Fruit fly (Drosophila melanogaster) whole organism, embryonic: ENCODE data around the gene osk.

ENCODE experiments used
- ATbp ChIP-seq: fragments of 200-800 bp; sonication (Bioruptor generic); optimal IDR thresholded peaks from 2 replicates; lab custom pipeline; 2017; ENCODE audit warnings: missing biosample characterization, mild to moderate bottlenecking, missing genetic modification characterization, missing genetic modification reagents
- Awh ChIP-seq: fragments of 200-800 bp; sonication (Bioruptor generic); IDR thresholded peaks from 2 replicates; pipeline ENCODE4, ENCODE4 v1.3.6; 2022; ENCODE audit warnings: missing biosample characterization, missing genetic modification characterization
- CG12744 ChIP-seq: fragments of 200-800 bp; sonication (Bioruptor generic); optimal IDR thresholded peaks from 2 replicates; lab custom pipeline; 2016; ENCODE audit warnings: missing biosample characterization, missing genetic modification characterization
- CG15479 ChIP-seq: fragments of 200-800 bp; sonication (Bioruptor generic); optimal IDR thresholded peaks from 3 replicates; lab custom pipeline; 2019; ENCODE audit warnings: missing biosample characterization, mild to moderate bottlenecking, missing genetic modification characterization, moderate library complexity
- CG1647 ChIP-seq: fragments of 200-800 bp; sonication (Bioruptor generic); optimal IDR thresholded peaks from 3 replicates; lab custom pipeline; 2016; ENCODE audit warnings: missing biosample characterization, missing genetic modification characterization
- CG18262 ChIP-seq: fragments of 200-800 bp; optimal IDR thresholded peaks from 3 replicates; lab custom pipeline; 2019; ENCODE audit warnings: missing biosample characterization, mild to moderate bottlenecking, missing genetic modification characterization, moderate library complexity
- CG2199 ChIP-seq: fragments of 200-800 bp; sonication (Bioruptor generic); IDR thresholded peaks from 3 replicates; pipeline ENCODE4 v1.3.6; 2022; ENCODE audit warnings: missing biosample characterization, missing genetic modification characterization
- CG2875 ChIP-seq: fragments of 200-800 bp; sonication (Bioruptor generic); optimal IDR thresholded peaks from 2 replicates; lab custom pipeline; 2017; ENCODE audit warnings: missing biosample characterization, mild to moderate bottlenecking, missing genetic modification characterization, missing genetic modification reagents
- CG3065 ChIP-seq: fragments of 200-800 bp; sonication (Bioruptor generic); optimal IDR thresholded peaks from 2 replicates; lab custom pipeline; 2016; ENCODE audit warnings: missing biosample characterization, missing genetic modification characterization
- CG4360 ChIP-seq: fragments of 200-800 bp; sonication (Bioruptor generic); IDR thresholded peaks from 2 replicates; pipeline ENCODE4 v1.3.6; 2022; ENCODE audit warnings: missing biosample characterization, missing genetic modification characterization
- CG6683 ChIP-seq: fragments of 200-800 bp; sonication (Bioruptor generic); optimal IDR thresholded peaks from 2 replicates; lab custom pipeline; 2017; ENCODE audit warnings: missing biosample characterization, mild to moderate bottlenecking, missing genetic modification characterization, missing genetic modification reagents
- CHES-1-like ChIP-seq: fragments of 200-800 bp; sonication (Bioruptor generic); optimal IDR thresholded peaks from 2 replicates; lab custom pipeline; 2016; ENCODE audit warnings: missing biosample characterization, missing genetic modification characterization
- CTCF ChIP-seq: fragments of 200-800 bp; sonication (Bioruptor generic); optimal IDR thresholded peaks from 2 replicates; lab custom pipeline; 2017; ENCODE audit warnings: missing biosample characterization, mild to moderate bottlenecking, missing genetic modification characterization, moderate library complexity
- Dll ChIP-seq: fragments of 200-800 bp; sonication (Bioruptor generic); IDR thresholded peaks from 4 replicates; pipeline ENCODE4 v1.3.6; 2022; ENCODE audit warnings: missing biosample characterization, missing genetic modification characterization; ENCODE audit not compliant: partially characterized antibody
- Doc3 ChIP-seq: fragments of 200-800 bp; sonication (Bioruptor generic); IDR thresholded peaks from 3 replicates; pipeline ENCODE4 v1.3.6; 2022; ENCODE audit warnings: missing biosample characterization, missing genetic modification characterization; ENCODE audit not compliant: partially characterized antibody
- Dp ChIP-seq: fragments of 200-800 bp; sonication (Bioruptor generic); optimal IDR thresholded peaks from 2 replicates; lab custom pipeline; 2018; ENCODE audit warnings: missing biosample characterization, mild to moderate bottlenecking, missing genetic modification characterization, moderate library complexity
- Fer1 ChIP-seq: fragments of 200-800 bp; sonication (Bioruptor generic); optimal IDR thresholded peaks from 2 replicates; lab custom pipeline; 2017; ENCODE audit warnings: missing biosample characterization, mild to moderate bottlenecking, missing genetic modification characterization
- HLH54F ChIP-seq: fragments of 200-800 bp; sonication (Bioruptor generic); optimal IDR thresholded peaks from 3 replicates; lab custom pipeline; 2016; ENCODE audit warnings: missing biosample characterization, missing genetic modification characterization
- Kr ChIP-seq: fragments of 200-800 bp; sonication (Bioruptor generic); optimal IDR thresholded peaks from 2 replicates; lab custom pipeline; 2017; ENCODE audit warnings: missing biosample characterization, mild to moderate bottlenecking, missing genetic modification characterization
- Ptx1 ChIP-seq: fragments of 200-800 bp; sonication (Bioruptor generic); IDR thresholded peaks from 2 replicates; pipeline ENCODE4 v1.3.6; 2022; ENCODE audit warnings: missing biosample characterization, missing genetic modification characterization
- ac ChIP-seq: fragments of 200-800 bp; sonication (Bioruptor generic); optimal IDR thresholded peaks from 3 replicates; lab custom pipeline; 2017; ENCODE audit warnings: missing biosample characterization, mild to moderate bottlenecking, missing genetic modification characterization
- al ChIP-seq: fragments of 200-800 bp; sonication (Bioruptor generic); IDR thresholded peaks from 2 replicates; pipeline ENCODE4 v1.3.6; 2022; ENCODE audit warnings: missing biosample characterization, missing genetic modification characterization
- aop ChIP-seq: fragments of 200-800 bp; sonication (Bioruptor generic); IDR thresholded peaks from 2 replicates; pipeline ENCODE4 v1.3.6; 2022; ENCODE audit warnings: missing biosample characterization, missing genetic modification characterization
- bsh ChIP-seq, 2 experiments: fragments of 200-800 bp; sonication (Bioruptor generic); optimal IDR thresholded peaks; 2 replicates each; lab custom pipeline; 2017 to 2018; ENCODE audit warnings: mild to moderate bottlenecking in 2 of 2, missing biosample characterization in 2 of 2, missing genetic modification characterization in 2 of 2, moderate library complexity in 1 of 2
- corto ChIP-seq: fragments of 200-800 bp; sonication (Bioruptor generic); optimal IDR thresholded peaks from 2 replicates; lab custom pipeline; 2016; ENCODE audit warnings: missing biosample characterization, mild to moderate bottlenecking, missing genetic modification characterization, moderate library complexity
- crol ChIP-seq: fragments of 200-800 bp; sonication (Bioruptor generic); IDR thresholded peaks from 2 replicates; pipeline ENCODE4 v1.3.6; 2022; ENCODE audit warnings: missing biosample characterization, missing genetic modification characterization
- ftz-f1 ChIP-seq: fragments of 200-800 bp; sonication (Bioruptor generic); optimal IDR thresholded peaks from 2 replicates; lab custom pipeline; 2016; ENCODE audit warnings: missing biosample characterization, missing genetic modification characterization
- grn ChIP-seq: fragments of 200-800 bp; sonication (Bioruptor generic); optimal IDR thresholded peaks from 3 replicates; lab custom pipeline; 2017; ENCODE audit warnings: missing biosample characterization, missing genetic modification characterization
- klu ChIP-seq: fragments of 200-800 bp; sonication (Bioruptor generic); IDR thresholded peaks from 2 replicates; pipeline ENCODE4 v1.3.6; 2022; ENCODE audit warnings: missing biosample characterization, missing genetic modification characterization
- kni ChIP-seq: fragments of 200-800 bp; sonication (Bioruptor generic); optimal IDR thresholded peaks from 3 replicates; lab custom pipeline; 2017; ENCODE audit warnings: mild to moderate bottlenecking, missing biosample characterization, missing genetic modification reagents, missing genetic modification characterization
- lbe ChIP-seq: fragments of 200-800 bp; sonication (Bioruptor generic); optimal IDR thresholded peaks from 2 replicates; lab custom pipeline; 2016; ENCODE audit warnings: missing biosample characterization, mild to moderate bottlenecking, missing genetic modification characterization
- maf-S ChIP-seq: fragments of 200-800 bp; sonication (Bioruptor generic); optimal IDR thresholded peaks from 2 replicates; lab custom pipeline; 2016; ENCODE audit warnings: missing biosample characterization, missing genetic modification characterization
- nom ChIP-seq: fragments of 200-800 bp; sonication (Bioruptor generic); optimal IDR thresholded peaks from 2 replicates; lab custom pipeline; 2017; ENCODE audit warnings: missing biosample characterization, missing genetic modification characterization, mild to moderate bottlenecking, moderate library complexity, missing genetic modification reagents
- oc ChIP-seq: fragments of 200-800 bp; sonication (Bioruptor generic); optimal IDR thresholded peaks from 2 replicates; lab custom pipeline; 2018; ENCODE audit warnings: missing biosample characterization, mild to moderate bottlenecking, missing genetic modification characterization, moderate library complexity
- peb ChIP-seq: fragments of 200-800 bp; sonication (Bioruptor generic); IDR thresholded peaks from 2 replicates; pipeline ENCODE4 v1.3.6; 2022; ENCODE audit warnings: missing biosample characterization, missing genetic modification characterization
- pfk ChIP-seq: fragments of 200-800 bp; sonication (Bioruptor generic); optimal IDR thresholded peaks from 2 replicates; lab custom pipeline; 2018; ENCODE audit warnings: missing biosample characterization, mild to moderate bottlenecking, missing genetic modification characterization, moderate library complexity
- pros ChIP-seq: fragments of 200-800 bp; sonication (Bioruptor generic); optimal IDR thresholded peaks from 3 replicates; lab custom pipeline; 2019; ENCODE audit warnings: missing biosample characterization, mild to moderate bottlenecking, missing genetic modification characterization, moderate library complexity
- pum ChIP-seq: fragments of 200-800 bp; sonication (Bioruptor generic); optimal IDR thresholded peaks from 2 replicates; lab custom pipeline; 2016; ENCODE audit warnings: missing biosample characterization, missing genetic modification characterization
- sc ChIP-seq, 3 experiments: fragments of >200 bp in 2 of 3; fragments of 200-800 bp in 1 of 3; sonication (Bioruptor generic) in 1 of 3; optimal IDR thresholded peaks; 2 replicates in 2 of 3; 3 replicates in 1 of 3; lab custom pipeline; 2017; ENCODE audit warnings: mild to moderate bottlenecking in 1 of 3, missing biosample characterization in 1 of 3, missing genetic modification characterization in 1 of 3, missing genetic modification reagents in 1 of 3
- slou ChIP-seq: fragments of 200-800 bp; sonication (Bioruptor generic); optimal IDR thresholded peaks from 3 replicates; lab custom pipeline; 2016; ENCODE audit warnings: missing biosample characterization, missing genetic modification characterization
- sqz ChIP-seq: fragments of 200-800 bp; sonication (Bioruptor generic); optimal IDR thresholded peaks from 3 replicates; lab custom pipeline; 2018; ENCODE audit warnings: missing biosample characterization, mild to moderate bottlenecking, missing genetic modification characterization
- vnd ChIP-seq: fragments of 200-800 bp; sonication (Bioruptor generic); IDR thresholded peaks from 3 replicates; pipeline ENCODE4 v1.3.6; 2022; ENCODE audit warnings: missing biosample characterization, missing genetic modification characterization; ENCODE audit not compliant: partially characterized antibody
- zfh1 ChIP-seq: fragments of 200-800 bp; sonication (Bioruptor generic); IDR thresholded peaks from 3 replicates; pipeline ENCODE4 v1.3.6; 2022; ENCODE audit warnings: missing biosample characterization, missing genetic modification characterization

osk gene

DNA sequence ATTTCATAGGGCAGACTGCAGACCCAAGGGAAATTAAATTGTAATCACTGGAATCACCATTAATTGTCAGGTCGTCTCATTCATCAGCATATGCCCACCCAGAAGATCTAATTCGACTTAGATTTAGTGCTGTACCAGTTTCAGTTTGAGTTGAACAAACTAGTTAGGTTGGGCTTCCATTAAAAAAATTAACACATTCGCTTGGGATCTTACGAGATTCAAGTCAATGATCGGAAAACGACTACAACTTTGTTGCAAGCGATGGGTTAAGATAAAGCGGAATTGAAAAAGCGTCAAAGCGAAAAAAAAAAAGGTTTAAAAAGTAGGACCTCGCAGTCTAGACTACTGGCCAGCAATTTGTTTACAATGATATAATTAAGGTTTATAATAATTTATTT is 8.4 kb upstream of the osk start:
- TF ChIP-seq Awh (GFP tag; lab: Robert Waterston, UW) (peak; percentile 61; the same call in 1 of the 2 replicates), Ptx1 (GFP tag; lab: Robert Waterston, UW) (no peak), oc (tag; lab: Kevin White, UChicago) (peak; percentile 51), Fer1 (GFP tag; lab: Kevin White, UChicago) (no peak)

DNA sequence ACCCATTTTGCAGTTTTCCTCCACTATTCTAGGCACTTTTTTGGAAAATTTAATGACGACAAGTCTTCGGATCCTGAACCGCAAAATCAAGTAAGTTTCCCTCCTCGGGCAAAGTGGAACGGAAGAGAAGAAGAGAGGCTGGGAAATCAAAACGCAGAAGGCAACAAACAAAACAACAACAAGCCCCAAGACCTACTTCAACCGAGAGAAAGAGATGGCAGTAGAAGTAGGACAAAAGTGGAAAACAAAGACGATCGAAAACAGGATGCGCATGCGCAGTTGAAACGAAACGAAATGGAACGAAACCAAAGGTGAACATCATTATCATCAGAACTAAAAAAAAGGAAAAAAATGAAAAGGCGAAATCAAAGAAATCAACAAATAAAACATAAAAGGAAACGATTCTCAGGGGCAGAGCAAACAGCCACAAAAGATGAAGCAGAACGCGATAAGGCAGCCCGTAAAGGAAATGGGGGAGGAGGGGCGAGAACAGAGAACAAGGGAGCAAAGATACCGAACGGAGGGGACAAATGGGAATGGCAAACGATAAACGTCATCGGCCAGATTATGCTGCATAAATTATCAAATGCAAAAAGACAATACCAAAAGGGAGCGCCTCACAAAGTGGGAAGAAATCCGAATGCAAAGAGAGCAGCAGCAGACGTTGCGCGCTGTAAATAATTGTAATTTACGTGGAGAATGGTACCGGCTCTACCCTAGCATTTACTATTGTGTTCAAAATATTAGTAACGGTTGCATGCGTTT is 7.7 kb upstream of the osk start:
- TF ChIP-seq pros: peak; percentile 73
- peak; percentile 97 for TF ChIP-seq CG4360 (GFP tag; lab: Robert Waterston, UW)
- peak; percentile 26 for TF ChIP-seq CG12744 (GFP tag; lab: Kevin White, UChicago)
- TF ChIP-seq corto: peak; percentile 5
- peak; percentile 90 for TF ChIP-seq sqz (GFP tag; lab: Kevin White, UChicago)
- TF ChIP-seq CG1647: peak; percentile 47
- TF ChIP-seq bsh (GFP tag; optimal IDR thresholded peaks at IDR 0.05; lab: Kevin White, UChicago): peak in 1 of 2 experiments; percentile 47
- peak; percentile 99 for TF ChIP-seq pfk (GFP tag; lab: Kevin White, UChicago)
- no peak for TF ChIP-seq pum (GFP tag; lab: Kevin White, UChicago)
- TF ChIP-seq maf-S (GFP tag; lab: Kevin White, UChicago): peak; percentile 40
- TF ChIP-seq crol (GFP tag; lab: Robert Waterston, UW): peak; percentile 24; the same call in 1 of the 2 replicates
- TF ChIP-seq ATbp (GFP tag; lab: Kevin White, UChicago): no peak
- peak; percentile 90; the same call in 2 of the 3 replicates for TF ChIP-seq CG2199 (GFP tag; lab: Robert Waterston, UW)
- TF ChIP-seq zfh1 (GFP tag; lab: Robert Waterston, UW): no peak
- TF ChIP-seq Kr: peak; percentile 36
- TF ChIP-seq Doc3 (GFP tag; lab: Robert Waterston, UW): no peak
- peak; percentile 57 for TF ChIP-seq grn (GFP tag; lab: Kevin White, UChicago)
- peak; percentile 43; the same call in 1 of the 2 replicates for TF ChIP-seq aop (GFP tag; lab: Robert Waterston, UW)
- peak; percentile 69 for TF ChIP-seq CG15479 (GFP tag; lab: Kevin White, UChicago)
- no peak for TF ChIP-seq sc (optimal IDR thresholded peaks at IDR 0.05; lab: Kevin White, UChicago)
- TF ChIP-seq sc (GFP tag; optimal IDR thresholded peaks at IDR 0.05; lab: Kevin White, UChicago): no peak
- TF ChIP-seq Dll (GFP tag; lab: Robert Waterston, UW): 0 out of 4 replicates have a peak, but pooled peaks have one; percentile 9
- TF ChIP-seq kni (GFP tag; lab: Kevin White, UChicago): peak; percentile 30
- TF ChIP-seq nom: peak; percentile 96

DNA sequence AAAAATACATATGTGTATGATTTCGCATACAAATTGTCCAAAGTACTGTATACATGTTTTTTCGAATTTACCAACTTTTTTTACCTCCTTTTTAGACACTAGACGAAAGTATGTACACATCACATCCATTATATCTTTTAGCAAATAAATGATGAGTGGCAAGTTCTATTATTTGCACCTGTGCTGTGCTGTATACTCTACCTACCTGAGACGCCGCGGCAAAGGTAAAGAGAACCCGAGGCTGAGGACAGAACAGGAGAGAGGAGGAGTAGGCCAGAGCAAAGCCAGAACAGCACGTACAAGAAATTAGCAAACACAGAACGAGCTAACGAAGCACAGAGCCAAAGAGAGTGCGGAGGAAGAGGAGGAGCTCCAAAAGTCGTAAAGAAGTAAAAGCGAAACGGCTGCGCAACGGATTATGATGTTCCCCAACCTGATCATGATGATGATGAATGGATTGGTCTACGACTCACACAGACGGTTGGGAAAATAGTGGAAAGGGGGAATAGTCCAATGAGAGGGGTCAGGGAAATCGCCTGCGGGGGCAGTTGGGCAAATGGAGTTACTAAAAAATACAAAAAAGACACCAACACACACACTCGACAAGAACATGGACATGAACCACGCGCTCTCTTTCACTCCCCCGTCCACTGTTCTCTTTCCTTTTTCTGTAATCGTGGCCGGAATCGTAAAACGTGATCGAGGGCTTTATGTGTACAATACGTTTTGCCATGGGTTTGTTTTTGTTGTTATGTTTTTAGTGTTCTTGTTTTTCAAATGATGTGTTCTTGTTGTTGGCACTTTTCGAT is 6.9 kb upstream of the osk start:
- TF ChIP-seq peb (peak; percentile 69), vnd (GFP tag; lab: Robert Waterston, UW) (no peak), CTCF (peak; percentile 55), CG18262 (tag; lab: Kevin White, UChicago) (peak; percentile 93), lbe (peak; percentile 91), ftz-f1 (no peak), Dp (GFP tag; lab: Kevin White, UChicago) (no peak), Awh (GFP tag; lab: Robert Waterston, UW) (no peak), slou (GFP tag; lab: Kevin White, UChicago) (no peak), CHES-1-like (GFP tag; lab: Kevin White, UChicago) (peak; percentile 12), pum (GFP tag; lab: Kevin White, UChicago) (peak; percentile 65), ac (GFP tag; lab: Kevin White, UChicago) (peak; percentile 57), pros (no peak), klu (GFP tag; lab: Robert Waterston, UW) (no peak), CG3065 (GFP tag; lab: Kevin White, UChicago) (no peak), HLH54F (GFP tag; lab: Kevin White, UChicago) (peak; percentile 25), CG2875 (peak; percentile 69), CG6683 (GFP tag; lab: Kevin White, UChicago) (peak; percentile 48), Kr (no peak), al (no peak), Dll (GFP tag; lab: Robert Waterston, UW) (0 out of 4 replicates have a peak, but pooled peaks have one; percentile 8)
